Worm (Caenorhabditis elegans): ENCODE measurements around the gene F01G10.5.

DNA sequence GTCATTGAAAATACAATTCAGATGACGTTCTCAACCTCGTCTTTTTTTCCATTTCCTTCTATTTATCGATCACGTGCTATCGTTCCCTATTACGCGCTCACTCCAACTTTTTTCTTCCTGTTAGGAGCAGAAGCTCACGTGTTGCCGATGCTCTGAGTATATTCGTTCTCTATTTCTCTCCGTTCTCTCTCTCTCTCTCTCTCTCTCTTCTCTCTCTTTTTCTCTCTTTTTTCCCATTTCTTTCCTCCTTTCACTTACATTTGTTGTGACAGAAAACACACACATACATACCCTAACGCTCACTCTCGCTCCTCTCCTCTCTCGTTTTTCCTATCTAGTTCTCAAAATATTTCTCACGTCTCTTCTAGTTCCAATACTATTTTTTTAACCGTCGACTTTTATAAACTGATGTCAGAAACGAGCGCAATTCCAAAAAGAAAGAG, 21.5 kb upstream of the F01G10.5 start:
- TF ChIP-seq pes-1 (GFP tag; IDR thresholded peaks at IDR 0.05) (no peak), ama-1 (optimal IDR thresholded peaks at IDR 0.05) (no peak), hmbx-1 (tag; optimal IDR thresholded peaks at IDR 0.05) (no peak), hmg-4 (GFP tag; optimal IDR thresholded peaks at IDR 0.05) (no peak), tbx-11 (GFP tag; IDR thresholded peaks at IDR 0.05) (no peak), tra-4 (tag; optimal IDR thresholded peaks at IDR 0.05) (no peak), ets-7 (tag; optimal IDR thresholded peaks at IDR 0.05) (no peak), flt-1 (GFP tag; IDR thresholded peaks at IDR 0.05) (no peak), B0310.2 (tag; optimal IDR thresholded peaks at IDR 0.05) (no peak), tbx-37 (GFP tag; conservative IDR thresholded peaks at IDR 0.05) (no peak), F13C5.2 (tag; optimal IDR thresholded peaks at IDR 0.05) (no peak), hnd-1 (tag; optimal IDR thresholded peaks at IDR 0.05) (no peak), sea-1 (GFP tag; conservative IDR thresholded peaks at IDR 0.05) (no peak), aly-1 (tag; optimal IDR thresholded peaks at IDR 0.05) (no peak)

Measured in whole organism, early embryonic.